Worm (Caenorhabditis elegans) whole organism, young adult: ENCODE results near the gene T05C12.4.

Source experiments
- F33H1.4 ChIP-seq: fragments of 200-800 bp; sonication (Bioruptor generic); IDR thresholded peaks from 2 replicates; pipeline ENCODE4 v1.3.6; 2022; ENCODE audit warnings: missing genetic modification reagents, missing genetic modification characterization, missing compliant biosample characterization
- F52B5.7 ChIP-seq: sonication (generic microtip); optimal IDR thresholded peaks from 2 replicates; lab custom pipeline; 2016; ENCODE audit warnings: mild to moderate bottlenecking, missing genetic modification characterization, missing compliant biosample characterization
- F55B11.4 ChIP-seq: sonication (generic microtip); optimal IDR thresholded peaks from 2 replicates; lab custom pipeline; 2016; ENCODE audit warnings: missing compliant biosample characterization, missing genetic modification characterization, borderline replicate concordance; ENCODE audit not compliant: insufficient read depth
- Y95B8A.8 ChIP-seq: fragments of 200-800 bp; sonication (Bioruptor generic); IDR thresholded peaks from 2 replicates; pipeline ENCODE4 v1.3.6; 2022; ENCODE audit warnings: missing genetic modification reagents, missing genetic modification characterization, missing compliant biosample characterization
- aptf-3 ChIP-seq: fragments of 200-800 bp; sonication (Bioruptor generic); IDR thresholded peaks from 2 replicates; pipeline ENCODE4 v1.3.6; 2022; ENCODE audit warnings: missing genetic modification characterization, missing compliant biosample characterization
- attf-6 ChIP-seq: fragments of 200-800 bp; sonication (Bioruptor generic); IDR thresholded peaks from 2 replicates; pipeline ENCODE4 v1.3.6; 2022; ENCODE audit warnings: missing genetic modification reagents, missing genetic modification characterization, missing compliant biosample characterization
- ceh-27 ChIP-seq: fragments of 200-800 bp; sonication (Bioruptor generic); optimal IDR thresholded peaks from 2 replicates; lab custom pipeline; 2018; ENCODE audit warnings: mild to moderate bottlenecking, missing genetic modification characterization, moderate library complexity, missing compliant biosample characterization
- ceh-58 ChIP-seq: fragments of 200-800 bp; sonication (Bioruptor generic); IDR thresholded peaks from 2 replicates; pipeline ENCODE4 v1.3.6; 2022; ENCODE audit warnings: missing genetic modification characterization, missing compliant biosample characterization
- dpl-1 ChIP-seq: fragments of 150-350 bp; optimal IDR thresholded peaks from 2 replicates; lab custom pipeline; 2014; ENCODE audit warnings: missing biosample characterization, missing genetic modification reagents, missing genetic modification characterization
- egl-44 ChIP-seq: fragments of 200-800 bp; sonication (Bioruptor generic); IDR thresholded peaks from 2 replicates; pipeline ENCODE4 v1.3.6; 2022; ENCODE audit warnings: missing genetic modification reagents, missing genetic modification characterization, missing compliant biosample characterization
- egrh-3 ChIP-seq: fragments of 200-800 bp; sonication (Bioruptor generic); IDR thresholded peaks from 2 replicates; pipeline ENCODE4 v1.3.6; 2022; ENCODE audit warnings: missing genetic modification reagents, missing genetic modification characterization, missing compliant biosample characterization
- fkh-3 ChIP-seq: sonication (generic microtip); optimal IDR thresholded peaks from 2 replicates; lab custom pipeline; 2016; ENCODE audit warnings: mild to moderate bottlenecking, missing genetic modification characterization, missing compliant biosample characterization
- gei-17 ChIP-seq: fragments of 200-800 bp; sonication (Bioruptor generic); optimal IDR thresholded peaks from 2 replicates; lab custom pipeline; 2018; ENCODE audit warnings: mild to moderate bottlenecking, missing genetic modification characterization, missing compliant biosample characterization
- hlh-26 ChIP-seq: fragments of 200-800 bp; sonication (Bioruptor generic); conservative IDR thresholded peaks from 2 replicates; pipeline ENCODE4 v1.3.6; 2022; ENCODE audit warnings: missing genetic modification reagents, missing genetic modification characterization, missing compliant biosample characterization
- hmg-1.2 ChIP-seq: fragments of 200-800 bp; sonication (Bioruptor generic); IDR thresholded peaks from 2 replicates; pipeline ENCODE4 v1.3.6; 2022; ENCODE audit warnings: missing genetic modification reagents, missing genetic modification characterization, missing compliant biosample characterization
- hmg-20 ChIP-seq: fragments of 200-800 bp; sonication (Bioruptor generic); IDR thresholded peaks from 2 replicates; pipeline ENCODE4 v1.3.6; 2022; ENCODE audit warnings: missing genetic modification reagents, missing genetic modification characterization, missing compliant biosample characterization
- hsf-1 ChIP-seq: fragments of 200-800 bp; sonication (Bioruptor generic); IDR thresholded peaks from 2 replicates; pipeline ENCODE4 v1.3.6; 2022; ENCODE audit warnings: missing genetic modification reagents, missing genetic modification characterization, missing compliant biosample characterization
- let-526 ChIP-seq: fragments of 200-800 bp; sonication (Bioruptor generic); IDR thresholded peaks from 2 replicates; pipeline ENCODE4 v1.3.6; 2022; ENCODE audit warnings: missing genetic modification reagents, missing genetic modification characterization, missing compliant biosample characterization
- lin-26 ChIP-seq: fragments of 200-800 bp; sonication (Bioruptor generic); IDR thresholded peaks from 2 replicates; pipeline ENCODE4 v1.3.6; 2022; ENCODE audit warnings: missing genetic modification reagents, missing genetic modification characterization, missing compliant biosample characterization
- lin-40 ChIP-seq: sonication (generic microtip); optimal IDR thresholded peaks from 2 replicates; lab custom pipeline; 2016; ENCODE audit warnings: missing genetic modification characterization, mild to moderate bottlenecking, missing compliant biosample characterization, missing genotype, missing genetic modification reagents
- lin-54 ChIP-seq: fragments of 200-800 bp; sonication (Bioruptor generic); optimal IDR thresholded peaks from 2 replicates; lab custom pipeline; 2018; ENCODE audit warnings: mild to moderate bottlenecking, missing genetic modification characterization, missing compliant biosample characterization
- lir-1 ChIP-seq: fragments of 200-800 bp; sonication (Bioruptor generic); conservative IDR thresholded peaks from 2 replicates; pipeline ENCODE4 v1.3.6; 2022; ENCODE audit warnings: missing genetic modification reagents, missing genetic modification characterization, missing compliant biosample characterization
- lsl-1 ChIP-seq: fragments of 200-800 bp; sonication (Bioruptor generic); optimal IDR thresholded peaks from 2 replicates; lab custom pipeline; 2018; ENCODE audit warnings: mild to moderate bottlenecking, missing genetic modification characterization, moderate library complexity, missing compliant biosample characterization
- lsy-27 ChIP-seq: sonication (generic microtip); optimal IDR thresholded peaks from 2 replicates; lab custom pipeline; 2017; ENCODE audit warnings: missing genetic modification characterization, mild to moderate bottlenecking, missing compliant biosample characterization, antibody characterized with exemption, missing genotype, borderline replicate concordance; ENCODE audit not compliant: insufficient read depth
- madf-3 ChIP-seq: fragments of 200-800 bp; sonication (Bioruptor generic); IDR thresholded peaks from 2 replicates; pipeline ENCODE4 v1.3.6; 2022; ENCODE audit warnings: missing genetic modification reagents, missing genetic modification characterization, missing compliant biosample characterization
- madf-8 ChIP-seq: fragments of 200-800 bp; sonication (Bioruptor generic); conservative IDR thresholded peaks from 2 replicates; pipeline ENCODE4 v1.3.6; 2022; ENCODE audit warnings: missing genetic modification reagents, missing genetic modification characterization, missing compliant biosample characterization
- nfya-2 ChIP-seq: fragments of 200-800 bp; sonication (Bioruptor generic); IDR thresholded peaks from 2 replicates; pipeline ENCODE4 v1.3.6; 2022; ENCODE audit warnings: missing genetic modification reagents, missing genetic modification characterization, missing compliant biosample characterization
- nhr-120 ChIP-seq: fragments of 200-800 bp; sonication (Bioruptor generic); IDR thresholded peaks from 2 replicates; pipeline ENCODE4 v1.3.6; 2022; ENCODE audit warnings: missing genetic modification characterization, missing compliant biosample characterization
- nhr-179 ChIP-seq: sonication (generic microtip); optimal IDR thresholded peaks from 2 replicates; lab custom pipeline; 2016; ENCODE audit warnings: mild to moderate bottlenecking, missing genetic modification characterization, missing compliant biosample characterization
- nhr-90 ChIP-seq: sonication (generic microtip); optimal IDR thresholded peaks from 2 replicates; lab custom pipeline; 2016; ENCODE audit warnings: missing genotype, mild to moderate bottlenecking, missing genetic modification characterization, missing compliant biosample characterization
- rcor-1 ChIP-seq: fragments of 200-800 bp; sonication (Bioruptor generic); IDR thresholded peaks from 2 replicates; pipeline ENCODE4 v1.3.6; 2022; ENCODE audit warnings: missing genetic modification reagents, missing genetic modification characterization, missing compliant biosample characterization
- rec-8 ChIP-seq, 2 experiments: sonication (generic microtip); optimal IDR thresholded peaks; 2 replicates each; lab custom pipeline; 2016; ENCODE audit warnings: mild to moderate bottlenecking in 2 of 2, missing genetic modification characterization in 2 of 2, missing genetic modification reagents in 2 of 2, missing genotype in 2 of 2, missing biosample characterization in 1 of 2, missing compliant biosample characterization in 1 of 2, moderate library complexity in 1 of 2
- rpc-1 ChIP-seq, 2 experiments: fragments of 150-350 bp in 1 of 2; sonication (generic microtip) in 1 of 2; optimal IDR thresholded peaks; 2 replicates each; lab custom pipeline; 2014 to 2018; ENCODE audit warnings: missing biosample characterization in 1 of 2, missing genetic modification characterization in 1 of 2, missing genetic modification reagents in 1 of 2, missing genotype in 1 of 2
- snpc-1.1 ChIP-seq: sonication (generic microtip); optimal IDR thresholded peaks from 2 replicates; lab custom pipeline; 2017; ENCODE audit warnings: missing genetic modification characterization, mild to moderate bottlenecking, missing compliant biosample characterization, antibody characterized with exemption, moderate library complexity, missing genotype, missing genetic modification reagents; ENCODE audit not compliant: insufficient read depth
- snpc-1.3 ChIP-seq: sonication (generic microtip); optimal IDR thresholded peaks from 2 replicates; lab custom pipeline; 2017; ENCODE audit warnings: missing genetic modification characterization, mild to moderate bottlenecking, missing compliant biosample characterization, antibody characterized with exemption, moderate library complexity, missing genotype, missing genetic modification reagents; ENCODE audit not compliant: insufficient read depth
- snpc-4 ChIP-seq, 5 experiments: fragments of 150-350 bp in 1 of 5; sonication (generic microtip) in 4 of 5; optimal IDR thresholded peaks; 2 replicates each; lab custom pipeline; 2014 to 2018; ENCODE audit warnings: missing genetic modification characterization in 5 of 5, missing biosample characterization in 3 of 5, antibody characterized with exemption in 2 of 5, mild to moderate bottlenecking in 2 of 5, missing compliant biosample characterization in 2 of 5, missing genotype in 2 of 5, moderate library complexity in 2 of 5, missing genetic modification reagents in 1 of 5
- sptf-2 ChIP-seq: fragments of 200-800 bp; sonication (Bioruptor generic); optimal IDR thresholded peaks from 2 replicates; lab custom pipeline; 2018; ENCODE audit warnings: mild to moderate bottlenecking, missing genetic modification characterization, missing compliant biosample characterization
- tbx-9 ChIP-seq: sonication (generic microtip); optimal IDR thresholded peaks from 2 replicates; lab custom pipeline; 2016; ENCODE audit warnings: borderline replicate concordance, missing genetic modification characterization, inconsistent platforms, missing compliant biosample characterization
- xnd-1 ChIP-seq: sonication (generic microtip); optimal IDR thresholded peaks from 2 replicates; lab custom pipeline; 2016; ENCODE audit warnings: missing genotype, missing genetic modification reagents, missing genetic modification characterization, missing compliant biosample characterization
- zim-3 ChIP-seq: sonication (generic microtip); optimal IDR thresholded peaks from 2 replicates; lab custom pipeline; 2017; ENCODE audit warnings: mild to moderate bottlenecking, missing genetic modification characterization, moderate library complexity, missing compliant biosample characterization
- ztf-3 ChIP-seq: fragments of 200-800 bp; sonication (Bioruptor generic); optimal IDR thresholded peaks from 2 replicates; lab custom pipeline; 2018; ENCODE audit warnings: mild to moderate bottlenecking, missing genetic modification characterization, missing compliant biosample characterization

Gene T05C12.4

ce11 chrII:8223945-8224344 lies 43.8 kb upstream of the T05C12.4 start:
- TF ChIP-seq hsf-1 (GFP tag; lab: Robert Waterston, UW) (no peak), nfya-2 (no peak), snpc-1.3 (tag; lab: Kevin White, UChicago) (no peak), lir-1 (GFP tag; lab: Robert Waterston, UW) (no peak), F55B11.4 (tag; lab: Kevin White, UChicago) (no peak), sptf-2 (GFP tag; lab: Kevin White, UChicago) (no peak), gei-17 (GFP tag; lab: Kevin White, UChicago) (no peak), lin-26 (GFP tag; lab: Robert Waterston, UW) (no peak), lsy-27 (tag; lab: Kevin White, UChicago) (no peak)

DNA sequence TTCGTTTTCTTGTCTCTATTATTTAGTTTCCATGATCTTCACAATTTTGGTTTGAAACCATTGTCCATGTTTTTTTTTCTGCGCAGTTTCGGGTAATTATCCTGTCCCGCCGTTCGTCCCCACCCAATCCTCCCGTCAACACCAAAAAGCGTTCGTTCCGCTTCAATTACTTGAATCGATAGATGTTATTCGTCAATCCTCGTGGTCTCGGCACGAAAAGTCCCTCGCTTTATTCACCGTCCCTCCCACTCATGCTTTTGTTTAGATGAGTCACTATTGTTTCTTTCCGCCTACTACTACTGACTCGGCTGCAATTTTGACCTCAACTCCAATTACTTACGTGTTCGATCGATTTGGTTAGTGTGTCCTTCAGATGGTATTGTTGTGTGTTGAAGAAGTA lies 43.2 kb upstream of the T05C12.4 start:
- no peak for TF ChIP-seq xnd-1
- TF ChIP-seq aptf-3 (GFP tag; lab: Robert Waterston, UW), result peak; percentile 33; the same call in 1 of the 2 replicates
- TF ChIP-seq, all 124 proteins: peak for 1

ce11 chrII:8222309-8223065 lies 42.3 kb upstream of the T05C12.4 start, which contains the start of gene dab-1:
dab-1 (plus strand) TSS chrII:8222386.
- peak; percentile 43 for TF ChIP-seq lin-54
- TF ChIP-seq nfya-2, result no peak
- TF ChIP-seq lin-40, result no peak
- no peak for TF ChIP-seq rpc-1 (optimal IDR thresholded peaks at IDR 0.05; lab: Kevin White, UChicago)
- TF ChIP-seq rpc-1 (tag; optimal IDR thresholded peaks at IDR 0.05; lab: Kevin White, UChicago), result no peak
- no peak for TF ChIP-seq snpc-1.1 (tag; lab: Kevin White, UChicago)
- TF ChIP-seq madf-8, result peak; percentile 83
- no peak for TF ChIP-seq nhr-90 (tag; lab: Kevin White, UChicago)
- no peak for TF ChIP-seq attf-6
- TF ChIP-seq snpc-4 (GFP tag; optimal IDR thresholded peaks at IDR 0.05; lab: Kevin White, UChicago), result no peak
- no peak for TF ChIP-seq snpc-4 (tag; optimal IDR thresholded peaks at IDR 0.05; lab: Kevin White, UChicago)
- no peak for TF ChIP-seq let-526 (GFP tag; lab: Robert Waterston, UW)
- no peak for TF ChIP-seq ceh-58 (GFP tag; lab: Robert Waterston, UW)
- no peak for TF ChIP-seq nhr-179 (tag; lab: Kevin White, UChicago)
- TF ChIP-seq Y95B8A.8 (GFP tag; lab: Robert Waterston, UW), result 0 out of 2 replicates have a peak, but pooled peaks have one; percentile 4
- no peak for TF ChIP-seq hmg-20 (GFP tag; lab: Robert Waterston, UW)
- no peak for TF ChIP-seq fkh-3
- TF ChIP-seq lin-26 (GFP tag; lab: Robert Waterston, UW), result no peak
- no peak for TF ChIP-seq rcor-1 (GFP tag; lab: Robert Waterston, UW)
- no peak for TF ChIP-seq nhr-120 (GFP tag; lab: Robert Waterston, UW)
- no peak for TF ChIP-seq hlh-26
- no peak for TF ChIP-seq aptf-3 (GFP tag; lab: Robert Waterston, UW)
- peak; percentile 55 for TF ChIP-seq F33H1.4 (GFP tag; lab: Robert Waterston, UW)
- TF ChIP-seq ztf-3, result no peak
- peak; percentile 54 for TF ChIP-seq dpl-1 (GFP tag; lab: Kevin White, UChicago)
- no peak for TF ChIP-seq madf-3
- no peak for TF ChIP-seq zim-3 (tag; lab: Kevin White, UChicago)
- TF ChIP-seq egrh-3 (GFP tag; lab: Robert Waterston, UW), result no peak
- TF ChIP-seq ceh-27 (GFP tag; lab: Kevin White, UChicago), result peak; percentile 2
- TF ChIP-seq egl-44, result no peak
- peak; percentile 7; the same call in 1 of the 2 replicates for TF ChIP-seq hmg-1.2
- no peak for TF ChIP-seq tbx-9
- TF ChIP-seq rec-8 (tag; optimal IDR thresholded peaks at IDR 0.05; lab: Kevin White, UChicago), result no peak
- TF ChIP-seq xnd-1, result peak; percentile 79
- no peak for TF ChIP-seq F52B5.7 (tag; lab: Kevin White, UChicago)
- peak; percentile 72 for TF ChIP-seq lsl-1 (GFP tag; lab: Kevin White, UChicago)
